Fruit fly (Drosophila melanogaster) S2 (cell line): ENCODE results near the gene TfIIFalpha.

Experiments used
- CG8478 ChIP-seq: fragments of >200 bp; optimal IDR thresholded peaks from 2 replicates; lab custom pipeline; 2018
- CTCF ChIP-seq, 2 experiments: fragments of >200 bp; optimal IDR thresholded peaks; 2 replicates each; lab custom pipeline; 2018

TfIIFalpha gene

dm6 chr3R:6423984-6424602 lies 43.8 kb downstream of the TfIIFalpha start:
- no peak for TF ChIP-seq CTCF (optimal IDR thresholded peaks at IDR 0.05; lab: Kevin White, UChicago)
- no peak for TF ChIP-seq CG8478 (lab: Kevin White, UChicago)

- TF ChIP-seq CG8478 (lab: Kevin White, UChicago): no peak
- TF ChIP-seq CTCF (optimal IDR thresholded peaks at IDR 0.05; lab: Kevin White, UChicago): no peak
These were observed 45.3 kb downstream of the TfIIFalpha start for dm6 chr3R:6425454-6426156.

dm6 chr3R:6426173-6426899 lies 46.1 kb downstream of the TfIIFalpha start:
- TF ChIP-seq CTCF (optimal IDR thresholded peaks at IDR 0.05; lab: Kevin White, UChicago) (no peak), CG8478 (lab: Kevin White, UChicago) (no peak)

- no peak for TF ChIP-seq CG8478 (lab: Kevin White, UChicago)
- no peak for TF ChIP-seq CTCF (optimal IDR thresholded peaks at IDR 0.05; lab: Kevin White, UChicago)
These were observed 47.5 kb downstream of the TfIIFalpha start for dm6 chr3R:6427619-6428378.

- TF ChIP-seq CG8478 (lab: Kevin White, UChicago) (no peak), CTCF (optimal IDR thresholded peaks at IDR 0.05; lab: Kevin White, UChicago) (no peak)
These were observed 48.7 kb downstream of the TfIIFalpha start for dm6 chr3R:6428935-6429334.

dm6 chr3R:6429706-6430105 lies 49.4 kb downstream of the TfIIFalpha start:
- TF ChIP-seq CTCF (optimal IDR thresholded peaks at IDR 0.05; lab: Kevin White, UChicago): peak in 1 of 2 experiments; percentile 21
- no peak for TF ChIP-seq CG8478 (lab: Kevin White, UChicago)

dm6 chr3R:6430206-6430605 lies 49.9 kb downstream of the TfIIFalpha start:
- no peak for TF ChIP-seq CTCF (optimal IDR thresholded peaks at IDR 0.05; lab: Kevin White, UChicago)
- TF ChIP-seq CG8478 (lab: Kevin White, UChicago): no peak
